Worm (Caenorhabditis elegans) whole organism, young adult: Measurements from ENCODE around the gene C02E7.8.

ENCODE experiments used
- B0261.1 ChIP-seq: sonication (generic microtip); optimal IDR thresholded peaks from 2 replicates; lab custom pipeline; 2016; ENCODE audit warnings: mild to moderate bottlenecking, missing genetic modification characterization, moderate library complexity, missing compliant biosample characterization
- C06A6.2 ChIP-seq: fragments of 200-800 bp; sonication (Bioruptor generic); conservative IDR thresholded peaks from 2 replicates; pipeline ENCODE4 v1.3.6; 2022; ENCODE audit warnings: missing genetic modification characterization, missing compliant biosample characterization
- F49E8.2 ChIP-seq: sonication (generic microtip); optimal IDR thresholded peaks from 3 replicates; lab custom pipeline; 2017; ENCODE audit warnings: missing genetic modification characterization, mild to moderate bottlenecking, missing compliant biosample characterization, antibody characterized with exemption, moderate library complexity; ENCODE audit not compliant: insufficient read depth
- F52B5.7 ChIP-seq: sonication (generic microtip); optimal IDR thresholded peaks from 2 replicates; lab custom pipeline; 2016; ENCODE audit warnings: mild to moderate bottlenecking, missing genetic modification characterization, missing compliant biosample characterization
- F55B11.4 ChIP-seq: sonication (generic microtip); optimal IDR thresholded peaks from 2 replicates; lab custom pipeline; 2016; ENCODE audit warnings: missing compliant biosample characterization, missing genetic modification characterization, borderline replicate concordance; ENCODE audit not compliant: insufficient read depth
- F57C9.4 ChIP-seq: sonication (generic microtip); optimal IDR thresholded peaks from 2 replicates; lab custom pipeline; 2017; ENCODE audit warnings: mild to moderate bottlenecking, missing genetic modification characterization, missing compliant biosample characterization
- K12H6.12 ChIP-seq: fragments of 200-800 bp; sonication (Bioruptor generic); optimal IDR thresholded peaks from 2 replicates; lab custom pipeline; 2018; ENCODE audit warnings: mild to moderate bottlenecking, missing genetic modification characterization, missing compliant biosample characterization
- T26A5.8 ChIP-seq: sonication (generic microtip); optimal IDR thresholded peaks from 2 replicates; lab custom pipeline; 2016; ENCODE audit warnings: missing genetic modification characterization, missing compliant biosample characterization
- Y53F4B.3 ChIP-seq: fragments of 200-800 bp; sonication (Bioruptor generic); IDR thresholded peaks from 2 replicates; pipeline ENCODE4 v1.3.6; 2022; ENCODE audit warnings: missing genetic modification reagents, missing genetic modification characterization, missing compliant biosample characterization
- Y67H2A.10 ChIP-seq: fragments of 200-800 bp; sonication (Bioruptor generic); conservative IDR thresholded peaks from 2 replicates; pipeline ENCODE4 v1.3.6; 2022; ENCODE audit warnings: missing genetic modification reagents, missing genetic modification characterization, missing compliant biosample characterization
- ZK185.1 ChIP-seq: sonication (generic microtip); optimal IDR thresholded peaks from 2 replicates; lab custom pipeline; 2016; ENCODE audit warnings: mild to moderate bottlenecking, missing genetic modification characterization, missing compliant biosample characterization; ENCODE audit not compliant: poor library complexity, severe bottlenecking
- akir-1 ChIP-seq: fragments of 200-800 bp; sonication (Bioruptor generic); optimal IDR thresholded peaks from 2 replicates; lab custom pipeline; 2018; ENCODE audit warnings: mild to moderate bottlenecking, missing genetic modification characterization, moderate library complexity, missing compliant biosample characterization
- aptf-3 ChIP-seq: fragments of 200-800 bp; sonication (Bioruptor generic); IDR thresholded peaks from 2 replicates; pipeline ENCODE4 v1.3.6; 2022; ENCODE audit warnings: missing genetic modification characterization, missing compliant biosample characterization
- athp-1 ChIP-seq: sonication (generic microtip); optimal IDR thresholded peaks from 2 replicates; lab custom pipeline; 2017; ENCODE audit warnings: mild to moderate bottlenecking, missing genetic modification characterization, missing compliant biosample characterization
- ccch-3 ChIP-seq: fragments of 200-800 bp; sonication (Bioruptor generic); optimal IDR thresholded peaks from 2 replicates; lab custom pipeline; 2018; ENCODE audit warnings: mild to moderate bottlenecking, missing genetic modification characterization, missing compliant biosample characterization
- cebp-1 ChIP-seq, 2 experiments: fragments of 200-800 bp in 1 of 2; sonication (Bioruptor generic) in 1 of 2; sonication (generic microtip) in 1 of 2; IDR thresholded peaks in 1 of 2; optimal IDR thresholded peaks in 1 of 2; 2 replicates each; pipeline versions ENCODE4 v1.3.6 to Lab custom; 2017 to 2022; ENCODE audit warnings: missing compliant biosample characterization in 2 of 2, missing genetic modification characterization in 2 of 2, mild to moderate bottlenecking in 1 of 2, missing genetic modification reagents in 1 of 2, moderate library complexity in 1 of 2
- chd-7 ChIP-seq: sonication (generic microtip); optimal IDR thresholded peaks from 2 replicates; lab custom pipeline; 2016; ENCODE audit warnings: mild to moderate bottlenecking, missing genetic modification characterization, moderate library complexity, missing compliant biosample characterization
- efl-1 ChIP-seq: fragments of 150-350 bp; optimal IDR thresholded peaks from 2 replicates; lab custom pipeline; 2014; ENCODE audit warnings: missing biosample characterization, missing genetic modification reagents, missing genetic modification characterization
- egrh-3 ChIP-seq: fragments of 200-800 bp; sonication (Bioruptor generic); IDR thresholded peaks from 2 replicates; pipeline ENCODE4 v1.3.6; 2022; ENCODE audit warnings: missing genetic modification reagents, missing genetic modification characterization, missing compliant biosample characterization
- ekl-4 ChIP-seq: fragments of 200-800 bp; sonication (Bioruptor generic); IDR thresholded peaks from 2 replicates; pipeline ENCODE4 v1.3.6; 2022; ENCODE audit warnings: missing genetic modification reagents, missing genetic modification characterization, missing compliant biosample characterization
- him-1 ChIP-seq: sonication (generic microtip); optimal IDR thresholded peaks from 2 replicates; lab custom pipeline; 2016; ENCODE audit warnings: missing genotype, missing genetic modification reagents, missing genetic modification characterization, missing compliant biosample characterization
- hmg-20 ChIP-seq: fragments of 200-800 bp; sonication (Bioruptor generic); IDR thresholded peaks from 2 replicates; pipeline ENCODE4 v1.3.6; 2022; ENCODE audit warnings: missing genetic modification reagents, missing genetic modification characterization, missing compliant biosample characterization
- lag-1 ChIP-seq: fragments of 200-800 bp; sonication (Bioruptor generic); IDR thresholded peaks from 2 replicates; pipeline ENCODE4 v1.3.6; 2022; ENCODE audit warnings: missing genetic modification reagents, missing genetic modification characterization, missing compliant biosample characterization
- let-607 ChIP-seq, 2 experiments: fragments of 200-800 bp in 1 of 2; sonication (Bioruptor generic) in 1 of 2; sonication (generic microtip) in 1 of 2; optimal IDR thresholded peaks; 2 replicates each; lab custom pipeline; 2016 to 2018; ENCODE audit warnings: mild to moderate bottlenecking in 2 of 2, missing compliant biosample characterization in 2 of 2, missing genetic modification characterization in 2 of 2, moderate library complexity in 2 of 2, missing genotype in 1 of 2
- lin-40 ChIP-seq: sonication (generic microtip); optimal IDR thresholded peaks from 2 replicates; lab custom pipeline; 2016; ENCODE audit warnings: missing genetic modification characterization, mild to moderate bottlenecking, missing compliant biosample characterization, missing genotype, missing genetic modification reagents
- lsy-27 ChIP-seq: sonication (generic microtip); optimal IDR thresholded peaks from 2 replicates; lab custom pipeline; 2017; ENCODE audit warnings: missing genetic modification characterization, mild to moderate bottlenecking, missing compliant biosample characterization, antibody characterized with exemption, missing genotype, borderline replicate concordance; ENCODE audit not compliant: insufficient read depth
- madf-8 ChIP-seq: fragments of 200-800 bp; sonication (Bioruptor generic); conservative IDR thresholded peaks from 2 replicates; pipeline ENCODE4 v1.3.6; 2022; ENCODE audit warnings: missing genetic modification reagents, missing genetic modification characterization, missing compliant biosample characterization
- mxl-1 ChIP-seq: sonication (generic microtip); optimal IDR thresholded peaks from 2 replicates; lab custom pipeline; 2016; ENCODE audit warnings: missing genetic modification characterization, missing compliant biosample characterization
- nhr-179 ChIP-seq: sonication (generic microtip); optimal IDR thresholded peaks from 2 replicates; lab custom pipeline; 2016; ENCODE audit warnings: mild to moderate bottlenecking, missing genetic modification characterization, missing compliant biosample characterization
- nhr-27 ChIP-seq: fragments of 200-800 bp; sonication (Bioruptor generic); optimal IDR thresholded peaks from 2 replicates; lab custom pipeline; 2018; ENCODE audit warnings: mild to moderate bottlenecking, missing genetic modification characterization, moderate library complexity, missing compliant biosample characterization
- pbrm-1 ChIP-seq: fragments of 200-800 bp; sonication (Bioruptor generic); IDR thresholded peaks from 2 replicates; pipeline ENCODE4 v1.3.6; 2022; ENCODE audit warnings: missing genetic modification reagents, missing genetic modification characterization, missing compliant biosample characterization
- repo-1 ChIP-seq: sonication (generic microtip); optimal IDR thresholded peaks from 2 replicates; lab custom pipeline; 2017; ENCODE audit warnings: mild to moderate bottlenecking, missing genetic modification characterization, missing compliant biosample characterization
- sdz-38 ChIP-seq: sonication (generic microtip); optimal IDR thresholded peaks from 2 replicates; lab custom pipeline; 2016; ENCODE audit warnings: missing genotype, missing genetic modification characterization, missing compliant biosample characterization
- snpc-4 ChIP-seq, 5 experiments: fragments of 150-350 bp in 1 of 5; sonication (generic microtip) in 4 of 5; optimal IDR thresholded peaks; 2 replicates each; lab custom pipeline; 2014 to 2018; ENCODE audit warnings: missing genetic modification characterization in 5 of 5, missing biosample characterization in 3 of 5, antibody characterized with exemption in 2 of 5, mild to moderate bottlenecking in 2 of 5, missing compliant biosample characterization in 2 of 5, missing genotype in 2 of 5, moderate library complexity in 2 of 5, missing genetic modification reagents in 1 of 5
- somi-1 ChIP-seq: fragments of 200-800 bp; sonication (Bioruptor generic); optimal IDR thresholded peaks from 2 replicates; lab custom pipeline; 2018; ENCODE audit warnings: mild to moderate bottlenecking, missing genetic modification characterization, missing compliant biosample characterization
- tbp1 ChIP-seq: fragments of 200-800 bp; sonication (Bioruptor generic); optimal IDR thresholded peaks from 2 replicates; lab custom pipeline; 2018; ENCODE audit warnings: mild to moderate bottlenecking, missing genetic modification characterization, missing compliant biosample characterization
- tbx-9 ChIP-seq: sonication (generic microtip); optimal IDR thresholded peaks from 2 replicates; lab custom pipeline; 2016; ENCODE audit warnings: borderline replicate concordance, missing genetic modification characterization, inconsistent platforms, missing compliant biosample characterization
- unc-130 ChIP-seq: sonication (generic microtip); optimal IDR thresholded peaks from 2 replicates; lab custom pipeline; 2016; ENCODE audit warnings: missing genetic modification reagents, missing genetic modification characterization, missing compliant biosample characterization
- unc-62 ChIP-seq: fragments of 150-350 bp; optimal IDR thresholded peaks from 2 replicates; lab custom pipeline; 2014; ENCODE audit warnings: missing biosample characterization, missing genetic modification reagents, missing genetic modification characterization
- xnd-1 ChIP-seq: sonication (generic microtip); optimal IDR thresholded peaks from 2 replicates; lab custom pipeline; 2016; ENCODE audit warnings: missing genotype, missing genetic modification reagents, missing genetic modification characterization, missing compliant biosample characterization
- ztf-18 ChIP-seq: sonication (generic microtip); optimal IDR thresholded peaks from 2 replicates; lab custom pipeline; 2016; ENCODE audit warnings: missing genotype, mild to moderate bottlenecking, missing genetic modification characterization, missing compliant biosample characterization
- ztf-25 ChIP-seq: fragments of 200-800 bp; sonication (Bioruptor generic); IDR thresholded peaks from 2 replicates; pipeline ENCODE4 v1.3.6; 2022; ENCODE audit warnings: missing genetic modification reagents, missing genetic modification characterization, missing compliant biosample characterization
- ztf-26 ChIP-seq: sonication (generic microtip); optimal IDR thresholded peaks from 2 replicates; lab custom pipeline; 2017; ENCODE audit warnings: missing genetic modification characterization, missing compliant biosample characterization
- ztf-3 ChIP-seq: fragments of 200-800 bp; sonication (Bioruptor generic); optimal IDR thresholded peaks from 2 replicates; lab custom pipeline; 2018; ENCODE audit warnings: mild to moderate bottlenecking, missing genetic modification characterization, missing compliant biosample characterization
- ztf-6 ChIP-seq: fragments of 200-800 bp; sonication (Bioruptor generic); IDR thresholded peaks from 2 replicates; pipeline ENCODE4 v1.3.6; 2022; ENCODE audit warnings: missing genetic modification reagents, missing genetic modification characterization, missing compliant biosample characterization

C02E7.8 gene

DNA sequence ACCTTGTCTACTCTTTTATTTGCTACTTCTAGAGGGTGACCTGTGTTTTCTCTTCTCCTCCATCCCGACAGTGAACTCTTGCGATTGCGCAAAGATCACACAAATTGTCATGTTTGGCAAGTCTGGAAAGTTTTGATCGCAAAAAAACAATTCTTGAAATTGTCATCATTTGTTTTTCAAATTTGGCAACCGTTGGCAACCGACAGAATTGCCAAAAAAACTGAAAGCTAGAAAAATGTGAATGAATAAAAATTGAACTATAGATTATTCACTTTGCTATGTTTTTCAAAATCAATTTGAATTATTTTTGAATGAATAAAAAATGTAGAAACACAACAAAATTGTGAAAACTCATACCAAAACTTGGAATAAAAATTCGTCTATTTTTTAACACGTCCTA lies 25.6 kb downstream of the C02E7.8 start, which contains the start of gene ugt-11 (continued):
- TF ChIP-seq cebp-1 (GFP tag; IDR thresholded peaks at IDR 0.05; lab: Robert Waterston, UW) (no peak), cebp-1 (tag; optimal IDR thresholded peaks at IDR 0.05; lab: Kevin White, UChicago) (no peak), F49E8.2 (tag; lab: Kevin White, UChicago) (no peak)

DNA sequence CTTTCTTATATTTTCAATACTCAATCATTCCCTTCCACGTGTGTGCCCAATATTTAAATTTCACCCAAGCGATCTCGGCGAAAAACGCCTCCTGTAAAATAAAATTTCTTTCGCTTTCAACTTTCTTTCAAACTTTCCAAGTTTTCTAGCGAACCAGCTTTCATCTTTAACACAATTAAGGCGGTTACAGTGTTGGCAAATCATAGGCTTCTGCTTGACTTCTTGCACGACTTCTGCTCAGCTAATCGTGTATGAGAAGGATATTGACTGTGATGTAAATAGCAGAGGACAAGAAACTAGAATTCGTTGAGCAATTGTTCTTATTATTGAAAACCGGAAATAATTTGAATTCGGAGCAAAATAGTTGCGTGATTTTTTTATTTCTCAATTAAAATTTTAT lies 29.3 kb downstream of the C02E7.8 start:
- TF ChIP-seq ztf-18 (tag; lab: Kevin White, UChicago) (no peak), snpc-4 (GFP tag; optimal IDR thresholded peaks at IDR 0.05; lab: Kevin White, UChicago) (no peak), snpc-4 (tag; optimal IDR thresholded peaks at IDR 0.05; lab: Kevin White, UChicago) (peak in 2 of 4 experiments; percentile 6 to 31), F55B11.4 (tag; lab: Kevin White, UChicago) (no peak), him-1 (tag; lab: Kevin White, UChicago) (peak; percentile 9), Y53F4B.3 (GFP tag; lab: Robert Waterston, UW) (no peak), hmg-20 (GFP tag; lab: Robert Waterston, UW) (no peak), K12H6.12 (tag; lab: Kevin White, UChicago) (no peak), ztf-26 (tag; lab: Kevin White, UChicago) (no peak), pbrm-1 (peak; percentile 62; the same call in 1 of the 2 replicates), tbp1 (GFP tag; lab: Kevin White, UChicago) (peak; percentile 1), nhr-27 (tag; lab: Kevin White, UChicago) (no peak), tbx-9 (tag; lab: Kevin White, UChicago) (no peak), madf-8 (GFP tag; lab: Robert Waterston, UW) (peak; percentile 53), xnd-1 (tag; lab: Kevin White, UChicago) (peak; percentile 74), nhr-179 (tag; lab: Kevin White, UChicago) (no peak), ekl-4 (GFP tag; lab: Robert Waterston, UW) (peak; percentile 73), sdz-38 (no peak), F52B5.7 (tag; lab: Kevin White, UChicago) (no peak), akir-1 (GFP tag; lab: Kevin White, UChicago) (no peak), B0261.1 (tag; lab: Kevin White, UChicago) (no peak), cebp-1 (GFP tag; IDR thresholded peaks at IDR 0.05; lab: Robert Waterston, UW) (no peak), cebp-1 (tag; optimal IDR thresholded peaks at IDR 0.05; lab: Kevin White, UChicago) (no peak), somi-1 (no peak), mxl-1 (tag; lab: Kevin White, UChicago) (peak; percentile 8), egrh-3 (no peak), lin-40 (no peak), unc-62 (GFP tag; lab: Kevin White, UChicago) (no peak), efl-1 (peak; percentile 38), repo-1 (tag; lab: Kevin White, UChicago) (no peak), T26A5.8 (no peak), unc-130 (GFP tag; lab: Kevin White, UChicago) (peak; percentile 6), ZK185.1 (tag; lab: Kevin White, UChicago) (no peak), chd-7 (tag; lab: Kevin White, UChicago) (no peak), Y67H2A.10 (GFP tag; lab: Robert Waterston, UW) (no peak), C06A6.2 (no peak), F57C9.4 (tag; lab: Kevin White, UChicago) (no peak), ztf-3 (GFP tag; lab: Kevin White, UChicago) (no peak), let-607 (tag; optimal IDR thresholded peaks at IDR 0.05; lab: Kevin White, UChicago) (no peak), ztf-6 (no peak), ccch-3 (GFP tag; lab: Kevin White, UChicago) (no peak), aptf-3 (peak; percentile 6; the same call in 1 of the 2 replicates), ztf-25 (GFP tag; lab: Robert Waterston, UW) (no peak), lsy-27 (tag; lab: Kevin White, UChicago) (no peak), athp-1 (tag; lab: Kevin White, UChicago) (no peak), lag-1 (GFP tag; lab: Robert Waterston, UW) (no peak)
